Worm (Caenorhabditis elegans) whole organism, L4 larva: ENCODE data around the gene egg-1.
A peak's percentile ranks its signal among the peaks of the same experiment; 100 is the strongest.

ENCODE experiments used
- D1046.2 ChIP-seq: fragments of 200-800 bp; sonication (Bioruptor generic); IDR thresholded peaks from 2 replicates; pipeline ENCODE4 v1.3.6; 2022; ENCODE audit warnings: missing genetic modification characterization, missing compliant biosample characterization
- F10B5.3 ChIP-seq: sonication (generic microtip); optimal IDR thresholded peaks from 2 replicates; lab custom pipeline; 2016; ENCODE audit warnings: mild to moderate bottlenecking, missing genetic modification characterization, missing compliant biosample characterization
- F26F4.8 ChIP-seq: fragments of 200-800 bp; sonication (Bioruptor generic); conservative IDR thresholded peaks from 2 replicates; pipeline ENCODE4 v1.3.6; 2022; ENCODE audit warnings: missing genetic modification characterization, missing compliant biosample characterization
- F37D6.2 ChIP-seq: sonication (generic microtip); optimal IDR thresholded peaks from 2 replicates; lab custom pipeline; 2016; ENCODE audit warnings: mild to moderate bottlenecking, missing genetic modification characterization, missing compliant biosample characterization
- F44E2.7 ChIP-seq: fragments of 200-800 bp; sonication (Bioruptor generic); IDR thresholded peaks from 2 replicates; pipeline ENCODE4 v2.1.2; 2022; ENCODE audit warnings: missing genetic modification characterization, missing compliant biosample characterization
- F49E8.2 ChIP-seq: sonication (generic microtip); optimal IDR thresholded peaks from 2 replicates; lab custom pipeline; 2016; ENCODE audit warnings: missing compliant biosample characterization, mild to moderate bottlenecking, missing genetic modification characterization, borderline replicate concordance
- R02D3.7 ChIP-seq: fragments of 150-350 bp; sonication (generic microtip); optimal IDR thresholded peaks from 3 replicates; lab custom pipeline; 2014; ENCODE audit warnings: missing biosample characterization, missing genetic modification characterization
- T20F7.1 ChIP-seq: fragments of 200-800 bp; sonication (Bioruptor generic); optimal IDR thresholded peaks from 2 replicates; lab custom pipeline; 2018; ENCODE audit warnings: mild to moderate bottlenecking, missing genetic modification characterization, missing compliant biosample characterization
- Y105C5A.15 ChIP-seq: fragments of 200-800 bp; sonication (Bioruptor generic); IDR thresholded peaks from 2 replicates; pipeline ENCODE4 v1.3.6; 2022; ENCODE audit warnings: missing genetic modification characterization, missing compliant biosample characterization
- aly-2 ChIP-seq: sonication (generic microtip); optimal IDR thresholded peaks from 2 replicates; lab custom pipeline; 2018; ENCODE audit warnings: missing biosample characterization, missing genetic modification characterization
- ceh-32 ChIP-seq: sonication (generic microtip); optimal IDR thresholded peaks from 2 replicates; lab custom pipeline; 2016; ENCODE audit warnings: mild to moderate bottlenecking, missing genetic modification characterization, missing compliant biosample characterization; ENCODE audit not compliant: poor library complexity
- ceh-44 ChIP-seq: fragments of 200-800 bp; sonication (Bioruptor generic); IDR thresholded peaks from 2 replicates; pipeline ENCODE4 v1.3.6; 2022; ENCODE audit warnings: missing genetic modification reagents, missing genetic modification characterization, missing compliant biosample characterization
- ceh-62 ChIP-seq: sonication (generic microtip); optimal IDR thresholded peaks from 2 replicates; lab custom pipeline; 2017; ENCODE audit warnings: missing biosample characterization, missing genetic modification characterization
- ctbp-1 ChIP-seq: fragments of 200-800 bp; sonication (Bioruptor generic); IDR thresholded peaks from 2 replicates; pipeline ENCODE4 v1.3.6; 2022; ENCODE audit warnings: missing genetic modification reagents, missing genetic modification characterization, missing compliant biosample characterization
- dmd-6 ChIP-seq: fragments of 200-800 bp; sonication (Bioruptor generic); IDR thresholded peaks from 2 replicates; pipeline ENCODE4 v1.3.6; 2022; ENCODE audit warnings: missing genetic modification reagents, missing genetic modification characterization, missing compliant biosample characterization
- dmd-8 ChIP-seq: fragments of 200-800 bp; sonication (Bioruptor generic); IDR thresholded peaks from 2 replicates; pipeline ENCODE4 v1.3.6; 2022; ENCODE audit warnings: missing genetic modification characterization, missing compliant biosample characterization
- dmd-9 ChIP-seq: fragments of 200-800 bp; sonication (Bioruptor generic); IDR thresholded peaks from 2 replicates; pipeline ENCODE4 v1.3.6; 2022; ENCODE audit warnings: missing genetic modification reagents, missing genetic modification characterization, missing compliant biosample characterization
- egl-27 ChIP-seq: sonication (generic microtip); optimal IDR thresholded peaks from 3 replicates; lab custom pipeline; 2017; ENCODE audit warnings: missing biosample characterization, missing genetic modification reagents, missing genetic modification characterization
- fos-1 ChIP-seq: fragments of 150-350 bp; optimal IDR thresholded peaks from 2 replicates; lab custom pipeline; 2014; ENCODE audit warnings: missing biosample characterization, missing genetic modification characterization
- gei-8 ChIP-seq: fragments of 200-800 bp; sonication (Bioruptor generic); optimal IDR thresholded peaks from 2 replicates; lab custom pipeline; 2018; ENCODE audit warnings: mild to moderate bottlenecking, missing genetic modification characterization, missing compliant biosample characterization
- hif-1 ChIP-seq, 2 experiments: sonication (generic microtip); optimal IDR thresholded peaks; 2 replicates each; lab custom pipeline; 2016 to 2017; ENCODE audit warnings: missing compliant biosample characterization in 2 of 2, missing genetic modification characterization in 2 of 2, missing genetic modification reagents in 2 of 2, missing genotype in 2 of 2, mild to moderate bottlenecking in 1 of 2
- hlh-11 ChIP-seq: fragments of 200-800 bp; sonication (Bioruptor generic); optimal IDR thresholded peaks from 2 replicates; lab custom pipeline; 2018; ENCODE audit warnings: mild to moderate bottlenecking, missing genetic modification characterization, missing compliant biosample characterization
- hmg-1.1 ChIP-seq: fragments of 200-800 bp; sonication (Bioruptor generic); IDR thresholded peaks from 2 replicates; pipeline ENCODE4 v1.3.6; 2022; ENCODE audit warnings: missing genetic modification reagents, missing genetic modification characterization, missing compliant biosample characterization
- lin-15B ChIP-seq: fragments of 150-350 bp; sonication (generic microtip); optimal IDR thresholded peaks from 3 replicates; lab custom pipeline; 2014; ENCODE audit warnings: missing biosample characterization, missing genetic modification characterization
- lin-38 ChIP-seq: fragments of 200-800 bp; sonication (Bioruptor generic); IDR thresholded peaks from 2 replicates; pipeline ENCODE4 v1.3.6; 2022; ENCODE audit warnings: missing genetic modification reagents, missing genetic modification characterization, missing compliant biosample characterization
- lir-3 ChIP-seq: sonication (generic microtip); optimal IDR thresholded peaks from 2 replicates; lab custom pipeline; 2016; ENCODE audit warnings: mild to moderate bottlenecking, missing genetic modification characterization, missing compliant biosample characterization
- madf-9 ChIP-seq: fragments of 200-800 bp; sonication (Bioruptor generic); conservative IDR thresholded peaks from 2 replicates; pipeline ENCODE4 v1.3.6; 2022; ENCODE audit warnings: missing genetic modification reagents, missing genetic modification characterization, missing compliant biosample characterization
- mdl-1 ChIP-seq, 2 experiments: fragments of 150-350 bp in 1 of 2; sonication (generic microtip) in 1 of 2; optimal IDR thresholded peaks; 2 replicates each; lab custom pipeline; 2014 to 2017; ENCODE audit warnings: missing biosample characterization in 2 of 2, missing genetic modification characterization in 2 of 2
- mdt-29 ChIP-seq: fragments of 200-800 bp; sonication (Bioruptor generic); IDR thresholded peaks from 2 replicates; pipeline ENCODE4 v1.3.6; 2022; ENCODE audit warnings: missing genetic modification reagents, missing genetic modification characterization, missing compliant biosample characterization
- mes-2 ChIP-seq: sonication (generic microtip); optimal IDR thresholded peaks from 2 replicates; lab custom pipeline; 2016; ENCODE audit warnings: missing genotype, mild to moderate bottlenecking, missing genetic modification characterization, missing compliant biosample characterization; ENCODE audit not compliant: poor library complexity, severe bottlenecking
- mxl-2 ChIP-seq: fragments of 200-800 bp; sonication (Bioruptor generic); conservative IDR thresholded peaks from 2 replicates; pipeline ENCODE4 v1.3.6; 2022; ENCODE audit warnings: missing genetic modification reagents, missing genetic modification characterization, missing compliant biosample characterization
- mxl-3 ChIP-seq: fragments of 200-800 bp; sonication (Bioruptor generic); optimal IDR thresholded peaks from 2 replicates; lab custom pipeline; 2018; ENCODE audit warnings: mild to moderate bottlenecking, missing genetic modification characterization, missing compliant biosample characterization
- nhr-10 ChIP-seq: fragments of 150-350 bp; optimal IDR thresholded peaks from 2 replicates; lab custom pipeline; 2014; ENCODE audit warnings: missing biosample characterization, missing genetic modification characterization
- nhr-28 ChIP-seq: fragments of 150-350 bp; optimal IDR thresholded peaks from 2 replicates; lab custom pipeline; 2014; ENCODE audit warnings: missing biosample characterization, missing genetic modification characterization
- nhr-6 ChIP-seq: fragments of 150-350 bp; optimal IDR thresholded peaks from 2 replicates; lab custom pipeline; 2014; ENCODE audit warnings: missing biosample characterization, missing genetic modification characterization
- nhr-77 ChIP-seq: fragments of 150-350 bp; optimal IDR thresholded peaks from 2 replicates; lab custom pipeline; 2014; ENCODE audit warnings: missing biosample characterization, missing genetic modification characterization
- pha-4 ChIP-seq, 2 experiments: fragments of 150-350 bp in 1 of 2; fragments of 200-800 bp in 1 of 2; sonication (Bioruptor generic) in 1 of 2; IDR thresholded peaks in 1 of 2; optimal IDR thresholded peaks in 1 of 2; 2 replicates each; pipeline versions ENCODE4 v1.3.6 to Lab custom; 2014 to 2022; ENCODE audit warnings: missing genetic modification characterization in 2 of 2, missing genetic modification reagents in 2 of 2, missing biosample characterization in 1 of 2, missing compliant biosample characterization in 1 of 2
- set-16 ChIP-seq: fragments of 200-800 bp; sonication (Bioruptor generic); IDR thresholded peaks from 2 replicates; pipeline ENCODE4 v1.3.6; 2022; ENCODE audit warnings: missing genetic modification reagents, missing genetic modification characterization, missing compliant biosample characterization
- skn-1 ChIP-seq: fragments of 150-350 bp; optimal IDR thresholded peaks from 2 replicates; lab custom pipeline; 2014; ENCODE audit warnings: missing biosample characterization, missing genetic modification characterization
- snpc-4 ChIP-seq: fragments of 150-350 bp; optimal IDR thresholded peaks from 2 replicates; lab custom pipeline; 2014; ENCODE audit warnings: missing biosample characterization, missing genetic modification characterization
- spr-1 ChIP-seq: sonication (generic microtip); optimal IDR thresholded peaks from 2 replicates; lab custom pipeline; 2016; ENCODE audit warnings: mild to moderate bottlenecking, missing genetic modification characterization, missing compliant biosample characterization
- spr-3 ChIP-seq: fragments of 200-800 bp; sonication (Bioruptor generic); optimal IDR thresholded peaks from 2 replicates; lab custom pipeline; 2018; ENCODE audit warnings: mild to moderate bottlenecking, missing genetic modification characterization, missing compliant biosample characterization
- tra-1 ChIP-seq: fragments of 200-800 bp; sonication (Bioruptor generic); IDR thresholded peaks from 2 replicates; pipeline ENCODE4 v1.3.6; 2022; ENCODE audit warnings: missing genetic modification reagents, missing genetic modification characterization, missing compliant biosample characterization
- unc-130 ChIP-seq: sonication (generic microtip); optimal IDR thresholded peaks from 2 replicates; lab custom pipeline; 2016; ENCODE audit warnings: missing genetic modification reagents, missing genetic modification characterization, missing compliant biosample characterization
- unc-62 ChIP-seq, 3 experiments: fragments of 150-350 bp in 1 of 3; sonication (generic microtip); optimal IDR thresholded peaks in 2 of 3; peaks in 1 of 3; 1 replicate in 1 of 3; 2 replicates in 2 of 3; lab custom pipeline; 2014 to 2017; ENCODE audit warnings: missing biosample characterization in 3 of 3, missing genetic modification characterization in 3 of 3, missing genetic modification reagents in 3 of 3, missing genotype in 1 of 3
- vab-7 ChIP-seq: fragments of 200-800 bp; sonication (Bioruptor generic); IDR thresholded peaks from 2 replicates; pipeline ENCODE4 v1.3.6; 2022; ENCODE audit warnings: missing genetic modification reagents, missing genetic modification characterization, missing compliant biosample characterization
- zag-1 ChIP-seq: fragments of 150-350 bp; optimal IDR thresholded peaks from 2 replicates; lab custom pipeline; 2014; ENCODE audit warnings: missing biosample characterization, missing genetic modification characterization
- zfp-2 ChIP-seq: sonication (generic microtip); optimal IDR thresholded peaks from 2 replicates; lab custom pipeline; 2016; ENCODE audit warnings: mild to moderate bottlenecking, missing genetic modification characterization, missing compliant biosample characterization
- zip-2 ChIP-seq: fragments of 150-350 bp; optimal IDR thresholded peaks from 2 replicates; lab custom pipeline; 2014; ENCODE audit warnings: missing biosample characterization, missing genetic modification characterization
- ztf-7 ChIP-seq: fragments of 150-350 bp; optimal IDR thresholded peaks from 2 replicates; lab custom pipeline; 2014; ENCODE audit warnings: missing biosample characterization, missing genetic modification characterization

Gene egg-1

ce11 chrIII:5678935-5679334 is 49.0 kb upstream of the egg-1 start, which contains the start of the genes ska-3 and rps-12 (continued):
- TF ChIP-seq nhr-6 (tag; lab: Kevin White, UChicago) (peak; percentile 99), spr-1 (peak; percentile 94), F26F4.8 (GFP tag; lab: Robert Waterston, UW) (no peak), dmd-8 (GFP tag; lab: Robert Waterston, UW) (no peak), zag-1 (peak; percentile 86), mdl-1 (tag; optimal IDR thresholded peaks at IDR 0.05; lab: Kevin White, UChicago) (peak; percentile 90 to 97), dmd-6 (peak; percentile 98), Y105C5A.15 (GFP tag; lab: Robert Waterston, UW) (no peak), nhr-77 (tag; lab: Kevin White, UChicago) (peak; percentile 99), dmd-9 (GFP tag; lab: Robert Waterston, UW) (peak; percentile 96), ceh-32 (peak; percentile 73), unc-130 (GFP tag; lab: Kevin White, UChicago) (peak; percentile 89), skn-1 (tag; lab: Kevin White, UChicago) (no peak), lin-15B (peak; percentile 97), lir-3 (tag; lab: Kevin White, UChicago) (peak; percentile 29), mxl-2 (peak; percentile 69), pha-4 (GFP tag; IDR thresholded peaks at IDR 0.05; lab: Robert Waterston, UW) (peak; percentile 94), pha-4 (tag; optimal IDR thresholded peaks at IDR 0.05; lab: Kevin White, UChicago) (peak; percentile 99), hif-1 (tag; optimal IDR thresholded peaks at IDR 0.05; lab: Kevin White, UChicago) (peak; percentile 49 to 92), zip-2 (tag; lab: Kevin White, UChicago) (peak; percentile 88), ztf-7 (tag; lab: Kevin White, UChicago) (peak; percentile 93), madf-9 (GFP tag; lab: Robert Waterston, UW) (peak; percentile 93), mxl-3 (GFP tag; lab: Kevin White, UChicago) (peak; percentile 80), egl-27 (tag; lab: Kevin White, UChicago) (no peak), nhr-10 (tag; lab: Kevin White, UChicago) (peak; percentile 65), nhr-28 (tag; lab: Kevin White, UChicago) (peak; percentile 97), F44E2.7 (GFP tag; lab: Robert Waterston, UW) (no peak), D1046.2 (GFP tag; lab: Robert Waterston, UW) (peak; percentile 94), mes-2 (tag; lab: Kevin White, UChicago) (peak; percentile 98), hmg-1.1 (peak; percentile 98), set-16 (GFP tag; lab: Robert Waterston, UW) (peak; percentile 23; the same call in 1 of the 2 replicates), R02D3.7 (peak; percentile 98), ctbp-1 (GFP tag; lab: Robert Waterston, UW) (peak; percentile 95), fos-1 (tag; lab: Kevin White, UChicago) (peak; percentile 55), unc-62 (GFP tag; optimal IDR thresholded peaks at IDR 0.05 in 1 of 2; lab: Kevin White, UChicago) (peak in 1 of 2 experiments; percentile 100), unc-62 (tag; optimal IDR thresholded peaks at IDR 0.05; lab: Kevin White, UChicago) (no peak), spr-3 (GFP tag; lab: Kevin White, UChicago) (peak; percentile 94), zfp-2 (tag; lab: Kevin White, UChicago) (peak; percentile 99), snpc-4 (tag; lab: Kevin White, UChicago) (peak; percentile 58), F10B5.3 (tag; lab: Kevin White, UChicago) (peak; percentile 72), vab-7 (peak; percentile 88), ceh-44 (GFP tag; lab: Robert Waterston, UW) (no peak), T20F7.1 (GFP tag; lab: Kevin White, UChicago) (no peak), hlh-11 (tag; lab: Kevin White, UChicago) (peak; percentile 95), ceh-62 (tag; lab: Kevin White, UChicago) (no peak), aly-2 (tag; lab: Kevin White, UChicago) (no peak), lin-38 (GFP tag; lab: Robert Waterston, UW) (peak; percentile 100), mdt-29 (GFP tag; lab: Robert Waterston, UW) (peak; percentile 90), F49E8.2 (tag; lab: Kevin White, UChicago) (peak; percentile 52), tra-1 (GFP tag; lab: Robert Waterston, UW) (peak; percentile 95), F37D6.2 (tag; lab: Kevin White, UChicago) (peak; percentile 93), gei-8 (peak; percentile 63)
